Worm (Caenorhabditis elegans) whole organism, L4/young adult: ENCODE results near the gene T08G2.2.

Source experiments
- W03F9.2 ChIP-seq: fragments of 150-350 bp; optimal IDR thresholded peaks from 2 replicates; lab custom pipeline; 2014; ENCODE audit warnings: missing biosample characterization, missing genetic modification characterization
- dao-5 ChIP-seq: sonication (generic microtip); optimal IDR thresholded peaks from 2 replicates; lab custom pipeline; 2016; ENCODE audit warnings: missing genotype, missing genetic modification characterization, moderate library complexity, missing compliant biosample characterization
- him-1 ChIP-seq: sonication (generic microtip); optimal IDR thresholded peaks from 2 replicates; lab custom pipeline; 2016; ENCODE audit warnings: missing genotype, missing genetic modification reagents, missing genetic modification characterization, missing compliant biosample characterization

DNA sequence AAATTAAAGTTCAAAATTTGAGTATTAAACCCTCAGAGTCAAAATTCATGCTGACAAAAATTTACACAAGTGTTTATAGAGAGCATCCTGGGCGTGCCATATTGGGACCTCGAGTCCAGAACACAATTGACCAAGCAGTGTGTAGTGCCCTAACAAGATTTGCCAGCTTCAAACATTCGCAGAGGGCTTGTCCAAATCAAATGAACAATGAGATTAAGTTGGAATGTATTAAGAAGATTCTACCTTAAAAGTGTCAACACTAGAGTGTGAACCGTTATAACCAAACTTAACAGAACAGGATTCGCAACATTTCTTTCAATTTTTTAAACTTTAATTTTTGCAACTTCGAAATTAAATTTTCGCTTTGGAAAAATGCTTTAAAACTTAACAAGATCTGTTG, 38.8 kb downstream of the T08G2.2 start:
- no peak for TF ChIP-seq him-1 (tag; lab: Kevin White, UChicago)
- no peak for TF ChIP-seq dao-5 (tag; lab: Kevin White, UChicago)
- no peak for TF ChIP-seq W03F9.2 (tag; lab: Kevin White, UChicago)
